Fruit fly (Drosophila melanogaster) Kc167 (cell line): ENCODE results near the gene Ir75a.
"Not testable (repeated sequence)": the region's sequence is repeated elsewhere in the genome, so short reads cannot be mapped to it uniquely, and the experiment has no call there.

ENCODE experiments used
- Myc ChIP-seq: fragments of >200 bp; optimal IDR thresholded peaks from 2 replicates; lab custom pipeline; 2017; ENCODE audit warnings: missing external identifiers
- Sin3A ChIP-seq: fragments of >200 bp; optimal IDR thresholded peaks from 2 replicates; lab custom pipeline; 2018; ENCODE audit warnings: missing external identifiers
- h ChIP-seq: fragments of >200 bp; optimal IDR thresholded peaks from 3 replicates; lab custom pipeline; 2018; ENCODE audit warnings: missing external identifiers
- insv ChIP-seq: fragments of >200 bp; optimal IDR thresholded peaks from 3 replicates; lab custom pipeline; 2018; ENCODE audit warnings: missing external identifiers
- psq ChIP-seq: fragments of >200 bp; optimal IDR thresholded peaks from 2 replicates; lab custom pipeline; 2017; ENCODE audit warnings: missing external identifiers
- ttk ChIP-seq: sonication (Bioruptor generic); optimal IDR thresholded peaks from 2 replicates; lab custom pipeline; 2017; ENCODE audit warnings: missing external identifiers

Gene Ir75a

DNA sequence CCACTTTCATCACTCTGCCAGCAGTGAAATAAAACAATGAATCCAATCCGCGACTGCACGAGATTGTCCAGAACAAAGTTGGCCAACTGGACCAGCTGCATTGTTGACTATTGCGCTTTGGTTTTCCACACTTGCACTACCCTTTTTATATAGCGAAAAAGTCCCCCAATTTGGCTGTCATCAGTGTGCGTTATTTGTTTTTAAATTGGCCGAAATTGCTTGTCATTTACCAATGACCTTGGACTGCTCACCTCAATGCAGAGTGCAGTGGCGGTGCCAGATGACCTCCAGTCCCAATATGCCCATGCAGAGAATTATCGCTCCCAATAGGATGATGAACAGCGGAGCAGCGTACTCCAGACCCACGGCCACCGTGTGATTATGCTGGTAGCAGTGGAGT is at the start of gene Ir75a:
Gene Ir75a (minus strand): TSS at position 101 of the 400 bp plus-strand sequence.
- TF ChIP-seq h (lab: Kevin White, UChicago) = no peak
- no peak for TF ChIP-seq insv (lab: Kevin White, UChicago)

DNA sequence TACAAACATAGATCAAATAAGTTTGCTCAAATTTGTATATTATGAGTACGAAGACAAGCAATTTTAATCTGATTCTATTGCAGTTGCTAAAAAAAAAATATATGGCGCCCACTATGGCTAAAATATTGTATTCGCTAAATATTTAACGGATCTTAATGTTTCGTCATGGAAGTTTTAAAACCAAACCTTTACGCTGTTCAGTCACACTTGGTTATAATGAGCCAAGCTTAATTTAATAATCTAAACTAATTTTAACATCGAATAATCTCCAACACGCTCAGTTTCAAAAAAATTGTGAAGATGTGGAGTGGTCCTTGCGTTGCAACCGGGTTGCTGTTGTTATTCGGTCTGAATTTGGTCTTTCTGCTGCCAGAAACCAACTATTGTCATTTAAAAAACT is 40.5 kb upstream of the Ir75a start, which contains the start of gene CG34002:
Gene CG34002 (plus strand): TSS at position 301 of the 400 bp plus-strand sequence.
- not testable (repeated sequence) for TF ChIP-seq h (lab: Kevin White, UChicago); insv (lab: Kevin White, UChicago); ttk

DNA sequence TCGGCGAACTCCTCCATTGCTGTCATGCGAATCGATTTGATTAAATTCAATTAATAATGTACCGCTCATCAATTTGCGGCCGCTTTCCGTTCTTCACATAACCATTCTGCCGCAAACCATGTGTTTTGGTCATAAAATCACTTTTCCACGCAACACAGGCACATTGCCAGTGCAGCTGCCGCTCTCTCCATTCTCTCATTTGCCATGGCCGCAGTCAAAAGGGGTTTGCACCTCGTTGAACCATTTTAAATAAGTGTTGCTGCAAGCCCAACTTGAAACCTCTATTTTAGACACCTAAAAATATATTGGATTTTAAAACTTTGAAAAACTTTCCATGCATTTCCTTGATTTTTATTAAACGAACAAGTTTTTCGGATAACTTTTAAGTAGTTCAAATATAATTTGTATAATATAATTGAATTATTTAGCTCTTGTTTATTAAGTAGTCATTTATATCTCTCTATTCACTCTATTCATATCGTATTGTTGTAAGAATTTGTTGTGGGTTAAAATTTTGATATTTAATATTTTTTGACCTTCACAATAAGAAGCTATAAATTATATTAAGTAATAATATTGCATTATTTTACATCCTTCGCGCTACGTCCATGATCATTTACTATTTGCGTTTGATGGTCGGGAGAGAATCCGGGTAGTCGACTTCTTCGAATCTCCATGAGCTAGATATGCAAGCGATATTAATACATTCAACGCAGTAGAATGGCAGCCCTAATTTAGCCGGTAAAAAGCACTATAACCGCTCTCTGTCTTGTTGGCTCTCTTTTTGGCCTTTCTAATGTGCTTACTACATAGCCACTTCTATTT is 39.1 kb upstream of the Ir75a start, which contains the start of gene CG5535:
Gene CG5535 (minus strand): TSS at position 140 of the 825 bp plus-strand sequence.
- TF ChIP-seq psq (lab: Kevin White, UChicago) = no peak
- no peak for TF ChIP-seq Myc
- no peak for TF ChIP-seq ttk
- no peak for TF ChIP-seq insv (lab: Kevin White, UChicago)
- no peak for TF ChIP-seq Sin3A (lab: Kevin White, UChicago)
- no peak for TF ChIP-seq h (lab: Kevin White, UChicago)

DNA sequence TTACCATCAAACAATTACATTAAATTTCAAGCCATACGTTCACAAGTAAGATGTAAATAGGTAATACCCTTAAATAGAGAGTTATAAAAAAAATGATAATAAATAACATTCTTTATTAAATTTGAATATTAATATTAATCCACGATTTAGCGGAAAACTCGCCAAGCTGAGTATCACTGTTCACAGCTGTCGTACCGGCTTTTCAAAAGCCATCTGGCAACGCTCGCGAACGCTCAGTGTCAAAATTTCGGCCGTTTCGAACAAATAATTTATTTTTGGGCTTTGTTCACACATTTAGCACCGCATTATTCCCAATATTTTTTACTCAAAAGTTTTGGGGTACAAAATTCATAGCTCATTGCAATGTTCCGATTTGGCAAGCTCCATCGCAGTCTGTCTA is 31.8 kb upstream of the Ir75a start, which contains the start of gene TrpRS-m:
Gene TrpRS-m (plus strand): TSS at position 211 of the 400 bp plus-strand sequence.
- TF ChIP-seq psq (lab: Kevin White, UChicago) (no peak), h (lab: Kevin White, UChicago) (no peak), insv (lab: Kevin White, UChicago) (no peak), Myc (no peak), ttk (no peak), Sin3A (lab: Kevin White, UChicago) (no peak)

DNA sequence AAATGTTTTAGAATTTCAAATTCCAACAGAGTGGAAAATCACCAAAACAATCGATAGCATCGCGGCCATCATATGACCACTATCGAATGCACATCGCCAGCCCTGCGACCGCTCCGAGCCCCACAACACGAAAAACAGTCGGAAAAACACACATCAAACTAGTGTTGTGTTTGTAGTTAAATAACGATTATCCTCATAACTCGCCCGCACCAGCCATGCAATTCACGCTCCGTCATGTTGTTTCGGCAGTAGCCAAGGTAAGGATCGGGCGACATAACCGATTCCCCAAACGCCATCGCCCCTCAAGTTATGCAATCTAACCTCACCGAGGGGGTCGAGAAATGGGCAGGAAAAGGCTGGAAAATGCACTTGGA is 29.2 kb upstream of the Ir75a start:
- TF ChIP-seq ttk = no peak
- no peak for TF ChIP-seq h (lab: Kevin White, UChicago)
- no peak for TF ChIP-seq psq (lab: Kevin White, UChicago)
- TF ChIP-seq Sin3A (lab: Kevin White, UChicago) = no peak
- no peak for TF ChIP-seq insv (lab: Kevin White, UChicago)
- no peak for TF ChIP-seq Myc

DNA sequence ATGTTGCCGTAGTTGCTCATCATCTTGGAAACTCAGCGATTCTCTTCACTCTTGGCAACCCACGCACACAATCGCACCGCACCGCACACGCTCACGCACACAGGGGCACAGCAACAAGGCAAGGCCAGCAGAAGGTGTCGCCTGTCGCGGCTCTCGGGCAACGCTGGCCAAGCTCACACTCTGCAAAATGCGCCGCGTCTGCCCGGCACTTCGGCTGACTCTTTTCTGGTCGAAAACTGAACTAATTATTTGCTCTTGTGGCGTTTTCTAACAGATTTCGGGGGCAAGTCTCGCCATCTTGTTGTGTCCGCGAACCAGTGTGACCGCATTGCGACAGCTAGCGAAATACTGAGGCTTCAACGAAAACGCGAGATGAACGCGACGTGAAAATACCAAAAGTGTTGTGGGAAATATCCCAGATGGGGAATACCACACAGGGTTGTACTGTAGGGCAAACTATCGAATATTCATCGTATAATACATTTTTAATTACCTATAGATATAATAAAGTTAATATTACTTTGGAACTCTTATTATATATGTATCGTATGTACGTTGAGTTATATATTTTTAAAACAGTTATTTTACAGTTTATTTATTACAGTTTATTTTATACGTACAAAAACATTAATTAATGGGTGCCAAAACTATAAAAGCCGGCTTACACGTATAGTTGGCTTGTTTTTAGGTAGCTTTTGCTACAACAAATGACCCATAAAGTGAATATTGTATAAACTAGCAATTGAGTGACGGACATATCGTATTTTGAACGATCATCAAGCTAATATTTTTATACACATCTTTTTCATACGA is 28.7 kb upstream of the Ir75a start, which contains the start of the genes MED19 and CG7430:
Gene MED19 (minus strand): TSS at position 333 of the 813 bp plus-strand sequence.
Gene CG7430 (plus strand): TSS at position 748 of the 813 bp plus-strand sequence.
- TF ChIP-seq Myc = no peak

DNA sequence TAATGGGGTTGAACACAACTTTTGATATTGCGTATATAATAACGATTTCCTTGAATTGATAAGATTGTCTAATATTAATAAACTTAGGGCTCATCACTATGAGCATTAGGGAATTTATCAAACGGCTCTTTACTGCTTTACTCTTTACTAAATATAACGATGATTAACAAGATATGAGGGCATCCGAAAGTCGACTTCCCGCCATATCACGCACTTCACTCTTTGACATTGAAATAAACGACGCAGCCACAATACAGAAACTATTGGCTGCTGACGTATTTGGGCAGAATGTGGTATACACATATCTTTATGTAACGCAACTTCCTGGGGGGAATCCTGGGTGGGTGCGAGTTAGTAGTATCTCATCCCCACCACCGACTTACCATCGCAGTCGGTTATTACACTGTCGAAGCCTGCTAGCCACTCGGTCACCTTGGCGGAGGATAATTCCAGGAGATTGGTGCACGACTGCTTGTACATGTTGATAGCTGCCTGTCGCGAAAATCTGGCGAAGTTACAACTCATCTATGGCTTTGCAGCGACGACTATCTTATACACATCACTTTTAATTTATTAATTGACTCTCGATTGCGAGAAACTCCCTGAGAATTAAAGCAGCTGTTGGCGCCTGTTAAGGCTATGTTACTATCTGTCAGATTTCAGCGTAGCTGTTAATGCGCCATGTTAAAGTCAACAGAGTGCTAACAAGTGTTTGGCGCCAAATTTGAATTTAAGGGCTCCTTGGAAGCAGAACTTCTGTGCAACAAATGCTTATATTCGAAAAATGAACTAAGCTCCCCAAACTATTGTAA is 25.4 kb upstream of the Ir75a start, which contains the start of gene CG5567:
Gene CG5567 (minus strand): TSS at position 653 of the 812 bp plus-strand sequence.
- TF ChIP-seq ttk = no peak
- TF ChIP-seq Myc = no peak
- TF ChIP-seq insv (lab: Kevin White, UChicago) = no peak
- TF ChIP-seq psq (lab: Kevin White, UChicago) = no peak
- TF ChIP-seq h (lab: Kevin White, UChicago) = no peak
- TF ChIP-seq Sin3A (lab: Kevin White, UChicago) = no peak

DNA sequence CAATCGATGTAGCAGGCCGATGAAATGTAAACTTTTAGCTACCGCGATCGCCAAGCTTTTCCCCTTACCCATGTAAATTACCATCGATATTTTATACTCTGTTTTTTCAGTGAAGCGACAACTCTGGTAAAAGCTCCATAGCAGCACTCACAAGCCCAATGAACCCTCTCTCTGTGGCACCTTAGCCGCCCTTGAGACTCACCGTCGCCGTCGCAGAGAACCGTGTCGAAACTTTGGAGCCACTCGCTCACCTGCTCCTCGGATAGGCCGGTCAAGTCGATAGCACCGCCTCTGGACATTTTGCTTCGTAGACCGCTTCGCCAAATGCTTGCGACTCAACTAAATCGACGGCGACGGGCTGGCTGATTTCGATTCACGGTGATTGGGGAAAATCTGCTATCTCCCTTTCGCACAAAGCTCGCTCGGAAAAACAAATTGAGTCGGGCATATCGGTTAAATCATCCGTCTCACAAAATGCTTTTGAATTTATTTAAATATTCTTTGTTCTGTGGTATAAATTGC is 23.4 kb upstream of the Ir75a start, which contains the start of gene CG5577:
Gene CG5577 (minus strand): TSS at position 343 of the 522 bp plus-strand sequence.
- no peak for TF ChIP-seq Sin3A (lab: Kevin White, UChicago)
- TF ChIP-seq psq (lab: Kevin White, UChicago) = no peak
- no peak for TF ChIP-seq h (lab: Kevin White, UChicago)
- no peak for TF ChIP-seq ttk
- no peak for TF ChIP-seq Myc
- TF ChIP-seq insv (lab: Kevin White, UChicago) = no peak

DNA sequence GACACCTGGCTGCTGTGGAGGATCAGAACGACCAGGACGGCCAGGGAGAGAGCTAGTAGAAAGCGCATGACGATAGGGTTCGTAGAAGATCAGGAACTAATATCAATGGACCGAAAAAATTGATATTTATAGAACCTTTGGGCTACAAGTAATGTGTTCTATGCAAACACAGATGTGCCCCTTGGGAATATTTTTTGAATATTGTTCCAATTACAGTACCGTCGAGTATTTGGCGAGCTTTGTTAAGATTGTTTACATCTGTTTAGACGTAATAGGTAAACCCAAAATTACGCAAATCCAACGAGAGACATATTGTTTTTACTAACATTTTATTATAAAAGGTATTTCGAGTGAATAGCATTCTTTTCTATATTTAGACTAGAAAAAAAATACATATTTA is 17.4 kb upstream of the Ir75a start, which contains the start of gene CG32189:
Gene CG32189 (minus strand): TSS at position 101 of the 400 bp plus-strand sequence.
- TF ChIP-seq Myc (no peak), psq (lab: Kevin White, UChicago) (no peak), h (lab: Kevin White, UChicago) (no peak), Sin3A (lab: Kevin White, UChicago) (no peak), ttk (no peak), insv (lab: Kevin White, UChicago) (no peak)

DNA sequence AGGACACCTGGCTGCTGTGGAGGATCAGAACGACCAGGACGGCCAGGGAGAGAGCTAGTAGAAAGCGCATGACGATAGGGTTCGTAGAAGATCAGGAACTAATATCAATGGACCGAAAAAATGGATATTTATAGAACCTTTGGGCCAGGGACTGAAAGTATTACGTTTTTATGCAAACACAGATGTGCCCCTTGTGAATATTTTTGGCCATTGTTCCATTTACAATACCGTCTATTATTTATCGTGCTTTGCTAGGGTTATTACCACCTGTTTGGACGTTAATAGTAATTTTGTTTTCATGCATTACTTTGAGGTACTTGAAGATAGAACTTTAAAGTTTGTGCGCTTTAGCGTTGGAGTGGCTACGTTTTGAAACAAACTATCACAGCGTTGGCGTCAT is 15.8 kb upstream of the Ir75a start, which contains the start of gene CG32188:
Gene CG32188 (minus strand): TSS at position 101 of the 400 bp plus-strand sequence.
- TF ChIP-seq insv (lab: Kevin White, UChicago) = no peak
- no peak for TF ChIP-seq Sin3A (lab: Kevin White, UChicago)
- TF ChIP-seq psq (lab: Kevin White, UChicago) = no peak
- no peak for TF ChIP-seq Myc
- no peak for TF ChIP-seq h (lab: Kevin White, UChicago)
- no peak for TF ChIP-seq ttk
